Worm (Caenorhabditis elegans) whole organism, young adult: ENCODE data around the gene clec-187.

Experiments
- B0261.1 ChIP-seq: sonication (generic microtip); optimal IDR thresholded peaks from 2 replicates; lab custom pipeline; 2016; ENCODE audit warnings: mild to moderate bottlenecking, missing genetic modification characterization, moderate library complexity, missing compliant biosample characterization
- C17E4.6 ChIP-seq: fragments of 200-800 bp; sonication (Bioruptor generic); IDR thresholded peaks from 2 replicates; pipeline ENCODE4 v1.3.6; 2022; ENCODE audit warnings: missing genetic modification reagents, missing genetic modification characterization, missing compliant biosample characterization
- D2030.7 ChIP-seq: fragments of 200-800 bp; sonication (Bioruptor generic); IDR thresholded peaks from 2 replicates; pipeline ENCODE4 v1.3.6; 2022; ENCODE audit warnings: missing genetic modification reagents, missing genetic modification characterization, missing compliant biosample characterization
- F37B4.10 ChIP-seq: fragments of 200-800 bp; sonication (Bioruptor generic); IDR thresholded peaks from 2 replicates; pipeline ENCODE4 v1.3.6; 2022; ENCODE audit warnings: missing genetic modification characterization, missing compliant biosample characterization
- F55B11.4 ChIP-seq: sonication (generic microtip); optimal IDR thresholded peaks from 2 replicates; lab custom pipeline; 2016; ENCODE audit warnings: missing compliant biosample characterization, missing genetic modification characterization, borderline replicate concordance; ENCODE audit not compliant: insufficient read depth
- F57A8.1 ChIP-seq: fragments of 200-800 bp; sonication (Bioruptor generic); optimal IDR thresholded peaks from 2 replicates; lab custom pipeline; 2018; ENCODE audit warnings: mild to moderate bottlenecking, missing genetic modification characterization, moderate library complexity, missing compliant biosample characterization
- K11D2.4 ChIP-seq: fragments of 200-800 bp; sonication (Bioruptor generic); IDR thresholded peaks from 2 replicates; pipeline ENCODE4 v1.3.6; 2022; ENCODE audit warnings: missing genetic modification reagents, missing genetic modification characterization, missing compliant biosample characterization
- Y79H2A.3 ChIP-seq: fragments of 200-800 bp; sonication (Bioruptor generic); conservative IDR thresholded peaks from 2 replicates; pipeline ENCODE4 v1.3.6; 2022; ENCODE audit warnings: missing genetic modification reagents, missing genetic modification characterization, missing compliant biosample characterization
- ZK185.1 ChIP-seq: sonication (generic microtip); optimal IDR thresholded peaks from 2 replicates; lab custom pipeline; 2016; ENCODE audit warnings: mild to moderate bottlenecking, missing genetic modification characterization, missing compliant biosample characterization; ENCODE audit not compliant: poor library complexity, severe bottlenecking
- akir-1 ChIP-seq: fragments of 200-800 bp; sonication (Bioruptor generic); optimal IDR thresholded peaks from 2 replicates; lab custom pipeline; 2018; ENCODE audit warnings: mild to moderate bottlenecking, missing genetic modification characterization, moderate library complexity, missing compliant biosample characterization
- aptf-2 ChIP-seq: fragments of 200-800 bp; sonication (Bioruptor generic); conservative IDR thresholded peaks from 2 replicates; pipeline ENCODE4 v1.3.6; 2022; ENCODE audit warnings: missing genetic modification reagents, missing genetic modification characterization, missing compliant biosample characterization
- aptf-3 ChIP-seq: fragments of 200-800 bp; sonication (Bioruptor generic); IDR thresholded peaks from 2 replicates; pipeline ENCODE4 v1.3.6; 2022; ENCODE audit warnings: missing genetic modification characterization, missing compliant biosample characterization
- athp-1 ChIP-seq: sonication (generic microtip); optimal IDR thresholded peaks from 2 replicates; lab custom pipeline; 2017; ENCODE audit warnings: mild to moderate bottlenecking, missing genetic modification characterization, missing compliant biosample characterization
- cebp-2 ChIP-seq: fragments of 200-800 bp; sonication (Bioruptor generic); IDR thresholded peaks from 2 replicates; pipeline ENCODE4 v1.3.6; 2022; ENCODE audit warnings: missing genetic modification characterization, missing compliant biosample characterization
- chd-7 ChIP-seq: sonication (generic microtip); optimal IDR thresholded peaks from 2 replicates; lab custom pipeline; 2016; ENCODE audit warnings: mild to moderate bottlenecking, missing genetic modification characterization, moderate library complexity, missing compliant biosample characterization
- dox-1 ChIP-seq: fragments of 200-800 bp; sonication (Bioruptor generic); IDR thresholded peaks from 2 replicates; pipeline ENCODE4 v1.3.6; 2022; ENCODE audit warnings: missing genetic modification reagents, missing genetic modification characterization, missing compliant biosample characterization
- egl-44 ChIP-seq: fragments of 200-800 bp; sonication (Bioruptor generic); IDR thresholded peaks from 2 replicates; pipeline ENCODE4 v1.3.6; 2022; ENCODE audit warnings: missing genetic modification reagents, missing genetic modification characterization, missing compliant biosample characterization
- fkh-3 ChIP-seq: sonication (generic microtip); optimal IDR thresholded peaks from 2 replicates; lab custom pipeline; 2016; ENCODE audit warnings: mild to moderate bottlenecking, missing genetic modification characterization, missing compliant biosample characterization
- hlh-12 ChIP-seq: sonication (generic microtip); optimal IDR thresholded peaks from 2 replicates; lab custom pipeline; 2016; ENCODE audit warnings: missing genetic modification characterization, missing compliant biosample characterization
- hlh-26 ChIP-seq: fragments of 200-800 bp; sonication (Bioruptor generic); conservative IDR thresholded peaks from 2 replicates; pipeline ENCODE4 v1.3.6; 2022; ENCODE audit warnings: missing genetic modification reagents, missing genetic modification characterization, missing compliant biosample characterization
- hrde-1 ChIP-seq: sonication (generic microtip); optimal IDR thresholded peaks from 2 replicates; lab custom pipeline; 2016; ENCODE audit warnings: missing genetic modification characterization, mild to moderate bottlenecking, missing compliant biosample characterization, moderate library complexity, missing genotype, missing genetic modification reagents, borderline replicate concordance
- lin-54 ChIP-seq: fragments of 200-800 bp; sonication (Bioruptor generic); optimal IDR thresholded peaks from 2 replicates; lab custom pipeline; 2018; ENCODE audit warnings: mild to moderate bottlenecking, missing genetic modification characterization, missing compliant biosample characterization
- madf-8 ChIP-seq: fragments of 200-800 bp; sonication (Bioruptor generic); conservative IDR thresholded peaks from 2 replicates; pipeline ENCODE4 v1.3.6; 2022; ENCODE audit warnings: missing genetic modification reagents, missing genetic modification characterization, missing compliant biosample characterization
- nhr-120 ChIP-seq: fragments of 200-800 bp; sonication (Bioruptor generic); IDR thresholded peaks from 2 replicates; pipeline ENCODE4 v1.3.6; 2022; ENCODE audit warnings: missing genetic modification characterization, missing compliant biosample characterization
- nhr-27 ChIP-seq: fragments of 200-800 bp; sonication (Bioruptor generic); optimal IDR thresholded peaks from 2 replicates; lab custom pipeline; 2018; ENCODE audit warnings: mild to moderate bottlenecking, missing genetic modification characterization, moderate library complexity, missing compliant biosample characterization
- nhr-80 ChIP-seq: sonication (generic microtip); optimal IDR thresholded peaks from 2 replicates; lab custom pipeline; 2016; ENCODE audit warnings: missing genetic modification characterization, missing compliant biosample characterization
- rec-8 ChIP-seq, 2 experiments: sonication (generic microtip); optimal IDR thresholded peaks; 2 replicates each; lab custom pipeline; 2016; ENCODE audit warnings: mild to moderate bottlenecking in 2 of 2, missing genetic modification characterization in 2 of 2, missing genetic modification reagents in 2 of 2, missing genotype in 2 of 2, missing biosample characterization in 1 of 2, missing compliant biosample characterization in 1 of 2, moderate library complexity in 1 of 2
- repo-1 ChIP-seq: sonication (generic microtip); optimal IDR thresholded peaks from 2 replicates; lab custom pipeline; 2017; ENCODE audit warnings: mild to moderate bottlenecking, missing genetic modification characterization, missing compliant biosample characterization
- sea-2 ChIP-seq: fragments of 200-800 bp; sonication (Bioruptor generic); IDR thresholded peaks from 2 replicates; pipeline ENCODE4 v1.3.6; 2022; ENCODE audit warnings: missing genetic modification characterization, missing compliant biosample characterization
- snpc-1.3 ChIP-seq: sonication (generic microtip); optimal IDR thresholded peaks from 2 replicates; lab custom pipeline; 2017; ENCODE audit warnings: missing genetic modification characterization, mild to moderate bottlenecking, missing compliant biosample characterization, antibody characterized with exemption, moderate library complexity, missing genotype, missing genetic modification reagents; ENCODE audit not compliant: insufficient read depth
- snpc-4 ChIP-seq, 5 experiments: fragments of 150-350 bp in 1 of 5; sonication (generic microtip) in 4 of 5; optimal IDR thresholded peaks; 2 replicates each; lab custom pipeline; 2014 to 2018; ENCODE audit warnings: missing genetic modification characterization in 5 of 5, missing biosample characterization in 3 of 5, antibody characterized with exemption in 2 of 5, mild to moderate bottlenecking in 2 of 5, missing compliant biosample characterization in 2 of 5, missing genotype in 2 of 5, moderate library complexity in 2 of 5, missing genetic modification reagents in 1 of 5
- ztf-28 ChIP-seq: fragments of 200-800 bp; sonication (Bioruptor generic); IDR thresholded peaks from 2 replicates; pipeline ENCODE4 v1.3.6; 2022; ENCODE audit warnings: missing genetic modification reagents, missing genetic modification characterization, missing compliant biosample characterization
- ztf-6 ChIP-seq: fragments of 200-800 bp; sonication (Bioruptor generic); IDR thresholded peaks from 2 replicates; pipeline ENCODE4 v1.3.6; 2022; ENCODE audit warnings: missing genetic modification reagents, missing genetic modification characterization, missing compliant biosample characterization

clec-187 gene

DNA sequence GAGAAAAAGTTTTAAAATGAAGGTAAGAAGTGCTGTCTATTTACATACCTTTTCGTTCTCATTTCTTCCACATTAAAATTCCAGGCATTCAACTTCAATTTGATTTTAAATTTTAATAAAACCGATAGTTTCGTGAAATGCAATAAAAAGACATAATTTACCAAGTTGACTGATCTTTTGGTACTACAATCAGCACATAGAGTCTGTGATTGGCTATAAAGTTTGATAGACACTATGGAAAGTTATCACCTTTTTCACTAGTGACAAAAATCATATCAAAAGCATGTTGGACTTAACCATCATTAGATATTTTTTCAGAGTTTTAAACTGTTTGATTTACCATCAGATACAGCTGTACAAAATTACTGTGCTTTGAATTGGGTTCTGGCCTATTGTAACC, 44.2 kb upstream of the clec-187 start, which contains the start of gene srz-15 (continued):
- no peak for TF ChIP-seq C17E4.6

- TF ChIP-seq egl-44 (no peak), chd-7 (no peak), F55B11.4 (no peak), fkh-3 (tag; lab: Kevin White, UChicago) (no peak), ZK185.1 (no peak), Y79H2A.3 (GFP tag; lab: Robert Waterston, UW) (no peak), rec-8 (tag; optimal IDR thresholded peaks at IDR 0.05; lab: Kevin White, UChicago) (no peak), lin-54 (GFP tag; lab: Kevin White, UChicago) (no peak), sea-2 (GFP tag; lab: Robert Waterston, UW) (no peak), dox-1 (GFP tag; lab: Robert Waterston, UW) (no peak), ztf-6 (GFP tag; lab: Robert Waterston, UW) (no peak), aptf-2 (GFP tag; lab: Robert Waterston, UW) (no peak), nhr-80 (tag; lab: Kevin White, UChicago) (no peak), hlh-26 (no peak), akir-1 (no peak), snpc-1.3 (tag; lab: Kevin White, UChicago) (no peak), B0261.1 (tag; lab: Kevin White, UChicago) (no peak), hrde-1 (tag; lab: Kevin White, UChicago) (no peak)
Observed at ce11 chrIV:12914532-12915019, 43.3 kb upstream of the clec-187 start, which contains the start of gene irg-6. TSS of gene irg-6 (minus strand) at chrIV:12914969.

ce11 chrIV:12911990-12912389, 40.7 kb upstream of the clec-187 start, which contains the start of gene K08D8.5:
TSS of gene K08D8.5 (minus strand) at chrIV:12912129.
- no peak for TF ChIP-seq cebp-2
- TF ChIP-seq nhr-27 (tag; lab: Kevin White, UChicago), result no peak
- peak; percentile 33 for TF ChIP-seq nhr-80 (tag; lab: Kevin White, UChicago)
- no peak for TF ChIP-seq rec-8 (tag; optimal IDR thresholded peaks at IDR 0.05; lab: Kevin White, UChicago)
- TF ChIP-seq aptf-3 (GFP tag; lab: Robert Waterston, UW), result no peak
- TF ChIP-seq repo-1 (tag; lab: Kevin White, UChicago), result no peak
- no peak for TF ChIP-seq K11D2.4 (GFP tag; lab: Robert Waterston, UW)
- TF ChIP-seq nhr-120 (GFP tag; lab: Robert Waterston, UW), result no peak

DNA sequence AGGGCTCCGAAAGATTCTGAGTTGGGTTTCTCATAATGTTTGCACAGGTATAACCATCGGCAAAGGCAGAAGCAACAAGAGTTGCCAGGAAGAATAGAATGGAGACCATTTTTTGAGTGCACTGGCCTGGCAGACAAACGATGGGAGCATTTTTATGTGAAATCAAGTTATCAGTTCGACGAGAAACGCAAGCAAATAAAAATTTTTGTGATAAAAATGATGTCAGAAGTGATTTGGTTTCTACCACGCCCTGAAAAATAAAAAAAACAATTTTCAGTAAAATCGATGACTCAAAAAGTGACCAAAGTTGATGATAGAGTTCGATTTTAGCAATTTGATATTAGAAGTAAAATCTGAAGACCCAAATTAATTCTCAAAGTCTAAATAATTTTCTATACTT, 38.6 kb upstream of the clec-187 start, which contains the start of gene K08D8.4:
Gene K08D8.4 (minus strand): TSS at position 128 of the 400 bp plus-strand sequence.
- TF ChIP-seq F57A8.1 (GFP tag; lab: Kevin White, UChicago) (no peak), nhr-80 (tag; lab: Kevin White, UChicago) (peak; percentile 74), snpc-4 (GFP tag; optimal IDR thresholded peaks at IDR 0.05; lab: Kevin White, UChicago) (no peak), snpc-4 (tag; optimal IDR thresholded peaks at IDR 0.05; lab: Kevin White, UChicago) (no peak), madf-8 (GFP tag; lab: Robert Waterston, UW) (no peak), ztf-28 (GFP tag; lab: Robert Waterston, UW) (no peak), hlh-12 (no peak), F37B4.10 (GFP tag; lab: Robert Waterston, UW) (no peak)

- TF ChIP-seq D2030.7 (no peak), nhr-80 (tag; lab: Kevin White, UChicago) (peak; percentile 75), athp-1 (tag; lab: Kevin White, UChicago) (no peak)
- TF ChIP-seq, all 124 proteins: peak for 1
Observed at ce11 chrIV:12906529-12906928, 35.2 kb upstream of the clec-187 start, which contains the start of gene K08D8.3. TSS of gene K08D8.3 (minus strand) at chrIV:12906659.
